Worm (Caenorhabditis elegans) whole organism, L3 larva: ENCODE data around the gene D1054.5.

Experiments used
- R02D3.7 ChIP-seq: fragments of 150-350 bp; optimal IDR thresholded peaks from 2 replicates; lab custom pipeline; 2014; ENCODE audit warnings: missing biosample characterization, missing genetic modification characterization
- ceh-16 ChIP-seq: sonication (generic microtip); optimal IDR thresholded peaks from 2 replicates; lab custom pipeline; 2017; ENCODE audit warnings: missing biosample characterization, missing genetic modification characterization
- ceh-82 ChIP-seq: fragments of 150-350 bp; optimal IDR thresholded peaks from 2 replicates; lab custom pipeline; 2014; ENCODE audit warnings: missing biosample characterization, missing genetic modification characterization
- ceh-9 ChIP-seq: sonication (generic microtip); optimal IDR thresholded peaks from 2 replicates; lab custom pipeline; 2018; ENCODE audit warnings: missing biosample characterization, missing genetic modification characterization
- mdl-1 ChIP-seq: fragments of 150-350 bp; optimal IDR thresholded peaks from 2 replicates; lab custom pipeline; 2014; ENCODE audit warnings: missing biosample characterization, missing genetic modification characterization
- nhr-28 ChIP-seq: fragments of 150-350 bp; optimal IDR thresholded peaks from 2 replicates; lab custom pipeline; 2014; ENCODE audit warnings: missing biosample characterization, missing genetic modification characterization
- nhr-43 ChIP-seq: sonication (generic microtip); optimal IDR thresholded peaks from 2 replicates; lab custom pipeline; 2016; ENCODE audit warnings: mild to moderate bottlenecking, missing genetic modification characterization, missing compliant biosample characterization; ENCODE audit not compliant: poor library complexity, severe bottlenecking
- pha-4 ChIP-seq: fragments of 150-350 bp; optimal IDR thresholded peaks from 2 replicates; lab custom pipeline; 2014; ENCODE audit warnings: missing biosample characterization, missing genetic modification reagents, missing genetic modification characterization
- sea-2 ChIP-seq: fragments of 150-350 bp; sonication (generic microtip); optimal IDR thresholded peaks from 4 replicates; lab custom pipeline; 2014; ENCODE audit warnings: missing biosample characterization, missing genetic modification reagents, missing genetic modification characterization
- unc-62 ChIP-seq: fragments of 150-350 bp; sonication (generic microtip); optimal IDR thresholded peaks from 4 replicates; lab custom pipeline; 2014; ENCODE audit warnings: missing biosample characterization, missing genetic modification reagents, missing genetic modification characterization

DNA sequence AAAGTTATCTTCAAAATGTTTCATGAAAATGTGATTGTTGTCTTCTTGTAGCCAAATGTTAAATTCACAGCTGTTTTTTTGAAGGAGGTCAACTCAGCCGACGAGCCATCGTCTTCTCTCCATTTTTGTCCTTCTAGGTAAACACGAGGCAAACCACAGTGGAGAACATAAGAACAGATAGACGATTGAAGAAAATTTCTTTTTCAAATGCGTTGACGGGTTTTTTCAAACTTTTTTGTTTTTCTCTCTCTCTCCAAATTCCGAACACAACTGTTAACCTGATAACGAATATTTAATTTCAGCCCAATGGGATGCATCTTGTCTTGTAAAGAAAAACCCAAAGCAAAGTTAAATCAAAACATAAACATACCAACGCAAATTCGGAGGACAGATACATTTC, 19.1 kb upstream of the D1054.5 start, which contains the start of gene D1054.19:
- no peak for TF ChIP-seq ceh-9
- no peak for TF ChIP-seq mdl-1
- no peak for TF ChIP-seq ceh-82 (tag; lab: Kevin White, UChicago)
- TF ChIP-seq ceh-16 (tag; lab: Kevin White, UChicago), result no peak
- no peak for TF ChIP-seq nhr-43 (tag; lab: Kevin White, UChicago)
- TF ChIP-seq R02D3.7 (tag; lab: Kevin White, UChicago), result no peak
- no peak for TF ChIP-seq nhr-28 (tag; lab: Kevin White, UChicago)
- TF ChIP-seq unc-62 (GFP tag; lab: Kevin White, UChicago), result no peak
- TF ChIP-seq sea-2 (GFP tag; lab: Kevin White, UChicago), result no peak
- TF ChIP-seq pha-4 (tag; lab: Kevin White, UChicago), result no peak
